Worm (Caenorhabditis elegans) whole organism, young adult: ENCODE measurements around the gene fbxc-19.

Source experiments
- F39B2.1 ChIP-seq: fragments of 200-800 bp; sonication (Bioruptor generic); IDR thresholded peaks from 2 replicates; pipeline ENCODE4 v1.3.6; 2022; ENCODE audit warnings: missing genetic modification reagents, missing genetic modification characterization, missing compliant biosample characterization
- ZK185.1 ChIP-seq: sonication (generic microtip); optimal IDR thresholded peaks from 2 replicates; lab custom pipeline; 2016; ENCODE audit warnings: mild to moderate bottlenecking, missing genetic modification characterization, missing compliant biosample characterization; ENCODE audit not compliant: poor library complexity, severe bottlenecking
- ceh-91 ChIP-seq: fragments of 200-800 bp; sonication (Bioruptor generic); IDR thresholded peaks from 2 replicates; pipeline ENCODE4 v1.3.6; 2022; ENCODE audit warnings: missing genetic modification reagents, missing genetic modification characterization, missing compliant biosample characterization
- egl-44 ChIP-seq: fragments of 200-800 bp; sonication (Bioruptor generic); IDR thresholded peaks from 2 replicates; pipeline ENCODE4 v1.3.6; 2022; ENCODE audit warnings: missing genetic modification reagents, missing genetic modification characterization, missing compliant biosample characterization
- lin-35 ChIP-seq, 3 experiments: fragments of 150-350 bp in 2 of 3; sonication (generic microtip) in 1 of 3; optimal IDR thresholded peaks; 2 replicates each; lab custom pipeline; 2014 to 2018; ENCODE audit warnings: missing biosample characterization in 3 of 3, missing genetic modification characterization in 3 of 3, missing genetic modification reagents in 3 of 3
- mcd-1 ChIP-seq: fragments of 200-800 bp; sonication (Bioruptor generic); IDR thresholded peaks from 2 replicates; pipeline ENCODE4 v1.3.6; 2022; ENCODE audit warnings: missing genetic modification reagents, missing genetic modification characterization, missing compliant biosample characterization
- nhr-179 ChIP-seq: sonication (generic microtip); optimal IDR thresholded peaks from 2 replicates; lab custom pipeline; 2016; ENCODE audit warnings: mild to moderate bottlenecking, missing genetic modification characterization, missing compliant biosample characterization

DNA sequence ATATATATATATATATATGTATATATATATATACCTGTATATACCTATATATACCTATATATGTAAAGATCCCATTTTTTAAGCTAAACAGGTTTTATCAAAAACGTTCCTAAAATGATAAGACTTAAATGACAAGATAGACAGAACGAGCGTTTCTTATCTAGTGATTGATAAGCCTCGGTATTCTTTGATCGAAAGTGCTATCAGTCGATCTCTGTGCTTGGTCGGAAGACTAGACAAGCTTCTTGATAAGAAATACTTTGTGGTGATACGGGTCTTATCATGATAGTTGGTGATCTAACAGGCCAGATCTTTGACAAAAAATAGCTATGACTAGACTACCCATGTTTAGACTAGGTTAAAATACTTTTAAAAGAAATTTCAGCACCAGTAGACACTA is 31.4 kb downstream of the fbxc-19 start:
- no peak for TF ChIP-seq ceh-91 (GFP tag; lab: Robert Waterston, UW)
- no peak for TF ChIP-seq ZK185.1 (tag; lab: Kevin White, UChicago)
- no peak for TF ChIP-seq lin-35 (GFP tag; optimal IDR thresholded peaks at IDR 0.05; lab: Kevin White, UChicago)
- no peak for TF ChIP-seq nhr-179
- TF ChIP-seq egl-44 (GFP tag; lab: Robert Waterston, UW), result no peak
- 0 out of 2 replicates have a peak, but pooled peaks have one; percentile 21 for TF ChIP-seq mcd-1 (GFP tag; lab: Robert Waterston, UW)
- TF ChIP-seq F39B2.1 (GFP tag; lab: Robert Waterston, UW), result no peak
